Fruit fly (Drosophila melanogaster) whole organism, embryonic: ENCODE measurements around the gene CG43322.

Source experiments
- B-H2 ChIP-seq: fragments of 200-800 bp; sonication (Bioruptor generic); optimal IDR thresholded peaks from 2 replicates; lab custom pipeline; 2018; ENCODE audit warnings: missing biosample characterization, mild to moderate bottlenecking, missing genetic modification characterization
- Bgb ChIP-seq: fragments of 200-800 bp; sonication (Bioruptor generic); IDR thresholded peaks from 2 replicates; pipeline ENCODE4 v1.3.6; 2022; ENCODE audit warnings: missing biosample characterization, missing genetic modification characterization; ENCODE audit not compliant: partially characterized antibody
- CG10979 ChIP-seq: fragments of 200-800 bp; sonication (Bioruptor generic); optimal IDR thresholded peaks from 2 replicates; lab custom pipeline; 2018; ENCODE audit warnings: missing biosample characterization, mild to moderate bottlenecking, missing genetic modification characterization, moderate library complexity
- CG11247 ChIP-seq: fragments of 200-800 bp; sonication (Bioruptor generic); IDR thresholded peaks from 2 replicates; pipeline ENCODE4 v1.3.6; 2022; ENCODE audit warnings: missing biosample characterization, missing genetic modification characterization
- CG13123 ChIP-seq: fragments of 200-800 bp; sonication (Bioruptor generic); optimal IDR thresholded peaks from 2 replicates; lab custom pipeline; 2016; ENCODE audit warnings: missing biosample characterization, missing genetic modification characterization
- CG13287 ChIP-seq: fragments of 200-800 bp; sonication (Bioruptor generic); IDR thresholded peaks from 2 replicates; pipeline ENCODE4 v1.3.6; 2022; ENCODE audit warnings: missing biosample characterization, missing genetic modification characterization; ENCODE audit not compliant: partially characterized antibody
- CG16813 ChIP-seq: fragments of 200-800 bp; sonication (Bioruptor generic); IDR thresholded peaks from 3 replicates; pipeline ENCODE4 v1.3.6; 2022; ENCODE audit warnings: missing biosample characterization, missing genetic modification characterization; ENCODE audit not compliant: partially characterized antibody
- CG16863 ChIP-seq: fragments of 200-800 bp; sonication (Bioruptor generic); optimal IDR thresholded peaks from 3 replicates; lab custom pipeline; 2016; ENCODE audit warnings: missing biosample characterization, missing genetic modification characterization
- CG17359 ChIP-seq: fragments of 200-800 bp; sonication (Bioruptor generic); optimal IDR thresholded peaks from 3 replicates; lab custom pipeline; 2018; ENCODE audit warnings: missing biosample characterization, mild to moderate bottlenecking, missing genetic modification characterization, moderate library complexity
- CG17385 ChIP-seq: fragments of 200-800 bp; sonication (Bioruptor generic); optimal IDR thresholded peaks from 3 replicates; lab custom pipeline; 2018; ENCODE audit warnings: missing biosample characterization, mild to moderate bottlenecking, missing genetic modification characterization
- CG17612 ChIP-seq: fragments of 200-800 bp; sonication (Bioruptor generic); IDR thresholded peaks from 2 replicates; pipeline ENCODE4 v1.3.6; 2022; ENCODE audit warnings: missing biosample characterization, missing genetic modification characterization
- CG17912 ChIP-seq: fragments of 200-800 bp; sonication (Bioruptor generic); optimal IDR thresholded peaks from 2 replicates; lab custom pipeline; 2018; ENCODE audit warnings: missing biosample characterization, mild to moderate bottlenecking, missing genetic modification characterization
- CG2129 ChIP-seq: fragments of 200-800 bp; sonication (Bioruptor generic); IDR thresholded peaks from 2 replicates; pipeline ENCODE4 v1.3.6; 2022; ENCODE audit warnings: missing biosample characterization, missing genetic modification characterization; ENCODE audit not compliant: partially characterized antibody
- CG3065 ChIP-seq: fragments of 200-800 bp; sonication (Bioruptor generic); optimal IDR thresholded peaks from 2 replicates; lab custom pipeline; 2016; ENCODE audit warnings: missing biosample characterization, missing genetic modification characterization
- CG31441 ChIP-seq: fragments of 200-800 bp; sonication (Bioruptor generic); IDR thresholded peaks from 2 replicates; pipeline ENCODE4 v1.3.6; 2022; ENCODE audit warnings: missing biosample characterization, missing genetic modification characterization
- CG3281 ChIP-seq: fragments of 200-800 bp; sonication (Bioruptor generic); optimal IDR thresholded peaks from 3 replicates; lab custom pipeline; 2017; ENCODE audit warnings: missing biosample characterization, mild to moderate bottlenecking, missing genetic modification characterization
- CG33557 ChIP-seq: fragments of 200-800 bp; sonication (Bioruptor generic); optimal IDR thresholded peaks from 2 replicates; lab custom pipeline; 2019; ENCODE audit warnings: missing biosample characterization, mild to moderate bottlenecking, missing genetic modification characterization, moderate library complexity
- CG34422 ChIP-seq: fragments of 200-800 bp; sonication (Bioruptor generic); IDR thresholded peaks from 3 replicates; pipeline ENCODE4 v1.3.6; 2022; ENCODE audit warnings: missing biosample characterization, missing genetic modification characterization
- CG3847 ChIP-seq: fragments of 200-800 bp; sonication (Bioruptor generic); IDR thresholded peaks from 2 replicates; pipeline ENCODE4 v1.3.6; 2022; ENCODE audit warnings: missing biosample characterization, missing genetic modification characterization
- CG4854 ChIP-seq: fragments of 200-800 bp; sonication (Bioruptor generic); optimal IDR thresholded peaks from 2 replicates; lab custom pipeline; 2016; ENCODE audit warnings: missing biosample characterization, missing genetic modification characterization, inconsistent platforms
- CG8924 ChIP-seq: fragments of 200-800 bp; optimal IDR thresholded peaks from 3 replicates; lab custom pipeline; 2019; ENCODE audit warnings: missing biosample characterization, mild to moderate bottlenecking, missing genetic modification characterization, moderate library complexity
- Dbx ChIP-seq: fragments of 200-800 bp; sonication (Bioruptor generic); IDR thresholded peaks from 3 replicates; pipeline ENCODE4 v1.3.6; 2022; ENCODE audit warnings: missing biosample characterization, missing genetic modification characterization
- Dek ChIP-seq: fragments of 200-800 bp; sonication (Bioruptor generic); optimal IDR thresholded peaks from 3 replicates; lab custom pipeline; 2019; ENCODE audit warnings: missing biosample characterization, mild to moderate bottlenecking, missing genetic modification characterization, moderate library complexity
- E2f2 ChIP-seq: fragments of 200-800 bp; sonication (Bioruptor generic); IDR thresholded peaks from 2 replicates; pipeline ENCODE4 v1.3.6; 2022; ENCODE audit warnings: missing biosample characterization, missing genetic modification characterization
- HLH54F ChIP-seq: fragments of 200-800 bp; sonication (Bioruptor generic); optimal IDR thresholded peaks from 3 replicates; lab custom pipeline; 2016; ENCODE audit warnings: missing biosample characterization, missing genetic modification characterization
- Hey ChIP-seq: fragments of 200-800 bp; sonication (Bioruptor generic); optimal IDR thresholded peaks from 3 replicates; lab custom pipeline; 2018; ENCODE audit warnings: missing biosample characterization, mild to moderate bottlenecking, missing genetic modification characterization
- HmgD ChIP-seq: fragments of 200-800 bp; sonication (Bioruptor generic); optimal IDR thresholded peaks from 3 replicates; lab custom pipeline; 2016; ENCODE audit warnings: missing biosample characterization, missing genetic modification characterization
- Meics ChIP-seq: fragments of 200-800 bp; sonication (Bioruptor generic); optimal IDR thresholded peaks from 2 replicates; lab custom pipeline; 2017; ENCODE audit warnings: missing biosample characterization, mild to moderate bottlenecking, missing genetic modification characterization
- Neu2 ChIP-seq: fragments of 200-800 bp; sonication (Bioruptor generic); optimal IDR thresholded peaks from 3 replicates; lab custom pipeline; 2016; ENCODE audit warnings: missing biosample characterization, missing genetic modification characterization, borderline replicate concordance
- Optix ChIP-seq: fragments of 200-800 bp; sonication (Bioruptor generic); IDR thresholded peaks from 3 replicates; pipeline ENCODE4 v1.3.6; 2022; ENCODE audit warnings: missing biosample characterization, missing genetic modification characterization
- Pdp1 ChIP-seq, 2 experiments: fragments of 200-800 bp; sonication (Bioruptor generic); optimal IDR thresholded peaks; 3 replicates each; lab custom pipeline; 2016; ENCODE audit warnings: missing biosample characterization in 2 of 2, missing genetic modification characterization in 2 of 2, mild to moderate bottlenecking in 1 of 2, moderate library complexity in 1 of 2
- Side ChIP-seq: fragments of 200-800 bp; sonication (Bioruptor generic); optimal IDR thresholded peaks from 2 replicates; lab custom pipeline; 2016; ENCODE audit warnings: missing biosample characterization, missing genetic modification characterization
- Sin3A ChIP-seq: fragments of >200 bp; optimal IDR thresholded peaks from 2 replicates; lab custom pipeline; 2018
- Xbp1 ChIP-seq: fragments of 200-800 bp; sonication (Bioruptor generic); optimal IDR thresholded peaks from 3 replicates; lab custom pipeline; 2016; ENCODE audit warnings: missing biosample characterization, mild to moderate bottlenecking, missing genetic modification characterization
- bbx ChIP-seq: fragments of 200-800 bp; sonication (Bioruptor generic); IDR thresholded peaks from 2 replicates; pipeline ENCODE4 v1.3.6; 2022; ENCODE audit warnings: missing biosample characterization, missing genetic modification characterization; ENCODE audit not compliant: partially characterized antibody
- cg ChIP-seq: fragments of 200-800 bp; sonication (Bioruptor generic); optimal IDR thresholded peaks from 3 replicates; lab custom pipeline; 2019; ENCODE audit warnings: missing biosample characterization, mild to moderate bottlenecking, missing genetic modification characterization, moderate library complexity
- crp ChIP-seq, 2 experiments: fragments of 200-800 bp; sonication (Bioruptor generic); optimal IDR thresholded peaks; 2 replicates in 1 of 2; 3 replicates in 1 of 2; lab custom pipeline; 2017; ENCODE audit warnings: missing biosample characterization in 2 of 2, missing genetic modification characterization in 2 of 2, mild to moderate bottlenecking in 1 of 2, moderate library complexity in 1 of 2
- ems ChIP-seq: fragments of 200-800 bp; sonication (Bioruptor generic); optimal IDR thresholded peaks from 3 replicates; lab custom pipeline; 2016; ENCODE audit warnings: missing biosample characterization, missing genetic modification characterization
- eyg ChIP-seq: fragments of 200-800 bp; sonication (Bioruptor generic); optimal IDR thresholded peaks from 3 replicates; lab custom pipeline; 2016; ENCODE audit warnings: missing biosample characterization, missing genetic modification characterization
- gfzf ChIP-seq: fragments of 200-800 bp; sonication (Bioruptor generic); optimal IDR thresholded peaks from 2 replicates; lab custom pipeline; 2016; ENCODE audit warnings: missing biosample characterization, mild to moderate bottlenecking, missing genetic modification characterization, moderate library complexity
- gro ChIP-seq: fragments of 200-800 bp; sonication (Bioruptor generic); optimal IDR thresholded peaks from 2 replicates; lab custom pipeline; 2016; ENCODE audit warnings: missing biosample characterization, missing genetic modification characterization
- her ChIP-seq: fragments of 200-800 bp; sonication (Bioruptor generic); optimal IDR thresholded peaks from 2 replicates; lab custom pipeline; 2016; ENCODE audit warnings: missing biosample characterization, missing genetic modification characterization
- knrl ChIP-seq: fragments of 200-800 bp; sonication (Bioruptor generic); IDR thresholded peaks from 3 replicates; pipeline ENCODE4 v1.3.6; 2022; ENCODE audit warnings: missing biosample characterization, missing genetic modification characterization; ENCODE audit not compliant: partially characterized antibody
- lilli ChIP-seq: fragments of 200-800 bp; sonication (Bioruptor generic); optimal IDR thresholded peaks from 3 replicates; lab custom pipeline; 2016; ENCODE audit warnings: missing biosample characterization, missing genetic modification characterization
- p53 ChIP-seq: fragments of 200-800 bp; sonication (Bioruptor generic); optimal IDR thresholded peaks from 2 replicates; lab custom pipeline; 2016; ENCODE audit warnings: missing biosample characterization, missing genetic modification characterization
- scrt ChIP-seq: fragments of 200-800 bp; sonication (Bioruptor generic); optimal IDR thresholded peaks from 2 replicates; lab custom pipeline; 2018; ENCODE audit warnings: missing biosample characterization, mild to moderate bottlenecking, missing genetic modification characterization, moderate library complexity
- tin ChIP-seq: fragments of 200-800 bp; sonication (Bioruptor generic); optimal IDR thresholded peaks from 3 replicates; lab custom pipeline; 2016; ENCODE audit warnings: missing biosample characterization, missing genetic modification characterization
- twi ChIP-seq: fragments of 200-800 bp; optimal IDR thresholded peaks from 2 replicates; lab custom pipeline; 2019; ENCODE audit warnings: missing biosample characterization, mild to moderate bottlenecking, missing genetic modification characterization, moderate library complexity

The CG43322 gene

DNA sequence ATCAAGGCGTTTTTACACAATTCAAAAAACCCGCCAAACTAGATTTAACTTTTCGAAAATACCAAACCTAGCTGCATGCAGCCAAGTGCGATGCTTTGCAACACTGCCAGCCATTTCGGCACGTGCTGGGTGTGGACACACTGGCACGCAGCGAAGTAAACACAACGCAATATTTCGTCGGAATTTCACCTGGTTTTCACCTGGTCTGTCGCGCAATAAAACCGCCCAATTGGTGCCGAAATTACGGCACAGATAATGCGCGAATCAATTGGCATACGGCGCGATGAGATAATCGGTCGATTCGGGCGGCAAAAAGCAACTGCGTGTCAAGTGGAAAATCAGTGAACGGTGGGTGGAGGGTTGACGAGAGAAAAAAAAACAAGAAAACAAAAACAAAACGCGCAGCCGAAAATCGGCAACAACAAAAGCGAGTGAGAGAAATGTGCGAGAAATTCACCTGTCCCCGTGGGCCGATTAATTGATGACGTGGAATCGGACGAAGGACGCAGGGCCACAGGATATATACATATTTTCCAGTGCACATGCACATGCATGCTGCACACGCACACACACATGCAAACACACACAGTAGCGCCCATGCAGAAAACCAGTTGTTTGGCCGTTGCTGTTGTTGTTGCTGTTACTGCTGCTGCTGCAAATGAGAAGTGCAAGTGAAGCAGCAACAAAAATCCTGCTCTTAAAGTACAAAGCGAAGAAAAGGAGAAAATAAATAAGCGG is 43.2 kb downstream of the CG43322 start, which contains the start of gene Mnn1 (continued):
- TF ChIP-seq CG17385 (GFP tag; lab: Kevin White, UChicago): peak; percentile 46
- no peak for TF ChIP-seq twi (tag; lab: Kevin White, UChicago)
- TF ChIP-seq Hey (tag; lab: Kevin White, UChicago): peak; percentile 84
- TF ChIP-seq Bgb (GFP tag; lab: Robert Waterston, UW): peak; percentile 56; the same call in 1 of the 2 replicates
- peak; percentile 87; the same call in 2 of the 3 replicates for TF ChIP-seq CG34422
- peak; percentile 51; the same call in 2 of the 3 replicates for TF ChIP-seq Dbx
- peak; percentile 76 for TF ChIP-seq B-H2 (GFP tag; lab: Kevin White, UChicago)
- TF ChIP-seq CG33557: peak; percentile 11
- peak; percentile 84 for TF ChIP-seq gfzf
- TF ChIP-seq lilli (GFP tag; lab: Kevin White, UChicago): peak; percentile 71
- TF ChIP-seq scrt: no peak
- TF ChIP-seq cg (GFP tag; lab: Kevin White, UChicago): peak; percentile 77
- no peak for TF ChIP-seq CG16863 (GFP tag; lab: Kevin White, UChicago)
- peak; percentile 32 for TF ChIP-seq CG10979 (tag; lab: Kevin White, UChicago)
- 0 out of 2 replicates have a peak, but pooled peaks have one; percentile 5 for TF ChIP-seq CG11247
- TF ChIP-seq CG17912 (GFP tag; lab: Kevin White, UChicago): peak; percentile 34
- TF ChIP-seq tin (GFP tag; lab: Kevin White, UChicago): peak; percentile 13
- TF ChIP-seq p53 (GFP tag; lab: Kevin White, UChicago): peak; percentile 84
- TF ChIP-seq CG2129 (GFP tag; lab: Robert Waterston, UW): no peak
- peak; percentile 93 for TF ChIP-seq Meics
- TF ChIP-seq Optix (GFP tag; lab: Robert Waterston, UW): no peak
- TF ChIP-seq CG13123: no peak
- peak; percentile 31 for TF ChIP-seq Dek (tag; lab: Kevin White, UChicago)
- peak; percentile 53 for TF ChIP-seq HLH54F (GFP tag; lab: Kevin White, UChicago)
- TF ChIP-seq eyg (GFP tag; lab: Kevin White, UChicago): no peak
- TF ChIP-seq Side (GFP tag; lab: Kevin White, UChicago): peak; percentile 27
- peak; percentile 50 for TF ChIP-seq Xbp1
- no peak for TF ChIP-seq CG31441 (GFP tag; lab: Robert Waterston, UW)
- TF ChIP-seq Pdp1 (GFP tag; optimal IDR thresholded peaks at IDR 0.05; lab: Kevin White, UChicago): peak in 1 of 2 experiments; percentile 83
- peak; percentile 32 for TF ChIP-seq CG3281 (GFP tag; lab: Kevin White, UChicago)
- peak; percentile 52 for TF ChIP-seq HmgD (GFP tag; lab: Kevin White, UChicago)
- TF ChIP-seq Neu2 (GFP tag; lab: Kevin White, UChicago): no peak
- TF ChIP-seq CG13287: peak; percentile 66
- TF ChIP-seq her (GFP tag; lab: Kevin White, UChicago): peak; percentile 64
- TF ChIP-seq CG17359 (tag; lab: Kevin White, UChicago): peak; percentile 11
- TF ChIP-seq CG16813 (GFP tag; lab: Robert Waterston, UW): peak; percentile 21; the same call in 2 of the 3 replicates
- peak; percentile 37 for TF ChIP-seq CG4854
- peak in 1 of 2 experiments; percentile 55 for TF ChIP-seq crp (GFP tag; optimal IDR thresholded peaks at IDR 0.05; lab: Kevin White, UChicago)
- peak; percentile 37 for TF ChIP-seq CG8924
- no peak for TF ChIP-seq CG17612 (GFP tag; lab: Robert Waterston, UW)
- TF ChIP-seq ems (GFP tag; lab: Kevin White, UChicago): peak; percentile 65
- TF ChIP-seq Sin3A (lab: Kevin White, UChicago): peak; percentile 84
- peak; percentile 52; the same call in 1 of the 2 replicates for TF ChIP-seq bbx (GFP tag; lab: Robert Waterston, UW)
- TF ChIP-seq CG3065 (GFP tag; lab: Kevin White, UChicago): peak; percentile 3
- peak; percentile 74 for TF ChIP-seq CG3847 (GFP tag; lab: Robert Waterston, UW)
- peak; percentile 98 for TF ChIP-seq E2f2 (GFP tag; lab: Robert Waterston, UW)
- TF ChIP-seq gro: peak; percentile 49
- peak; percentile 31; the same call in 1 of the 3 replicates for TF ChIP-seq knrl
